Worm (Caenorhabditis elegans) whole organism, late embryonic: ENCODE measurements around the gene C08E3.14.
"Not testable (repeated sequence)": the region's sequence is repeated elsewhere in the genome, so short reads cannot be mapped to it uniquely, and the experiment has no call there.

Experiments used
- K09A11.1 ChIP-seq: sonication (generic microtip); optimal IDR thresholded peaks from 2 replicates; lab custom pipeline; 2017; ENCODE audit warnings: antibody characterized with exemption, mild to moderate bottlenecking, missing genetic modification characterization, missing compliant biosample characterization; ENCODE audit not compliant: insufficient read depth
- ceh-24 ChIP-seq: sonication (generic microtip); optimal IDR thresholded peaks from 2 replicates; lab custom pipeline; 2016; ENCODE audit warnings: mild to moderate bottlenecking, missing genetic modification characterization, missing compliant biosample characterization
- dmd-4 ChIP-seq: sonication (generic microtip); optimal IDR thresholded peaks from 2 replicates; lab custom pipeline; 2016; ENCODE audit warnings: borderline replicate concordance, missing genetic modification characterization, missing compliant biosample characterization
- elt-2 ChIP-seq: sonication (generic microtip); optimal IDR thresholded peaks from 2 replicates; lab custom pipeline; 2016; ENCODE audit warnings: missing genetic modification reagents, missing genetic modification characterization, missing compliant biosample characterization
- ets-4 ChIP-seq: sonication (generic microtip); optimal IDR thresholded peaks from 2 replicates; lab custom pipeline; 2016; ENCODE audit warnings: missing genetic modification characterization, missing compliant biosample characterization
- fkh-10 ChIP-seq: fragments of 150-350 bp; optimal IDR thresholded peaks from 2 replicates; lab custom pipeline; 2014; ENCODE audit warnings: missing biosample characterization, missing genetic modification reagents, missing genetic modification characterization
- lim-6 ChIP-seq: sonication (generic microtip); optimal IDR thresholded peaks from 2 replicates; lab custom pipeline; 2016; ENCODE audit warnings: missing genetic modification characterization, missing compliant biosample characterization
- pat-9 ChIP-seq: fragments of 200-800 bp; sonication (Bioruptor generic); optimal IDR thresholded peaks from 2 replicates; lab custom pipeline; 2018; ENCODE audit warnings: mild to moderate bottlenecking, missing genetic modification characterization, moderate library complexity, missing compliant biosample characterization
- unc-3 ChIP-seq, 2 experiments: fragments of 200-800 bp in 1 of 2; sonication (Bioruptor generic) in 1 of 2; sonication (generic microtip) in 1 of 2; conservative IDR thresholded peaks in 1 of 2; optimal IDR thresholded peaks in 1 of 2; 2 replicates each; pipeline versions ENCODE4 v1.3.6 to Lab custom; 2016 to 2022; ENCODE audit warnings: missing compliant biosample characterization in 2 of 2, missing genetic modification characterization in 2 of 2, missing genetic modification reagents in 1 of 2

- not testable (repeated sequence) for TF ChIP-seq pat-9 (tag; lab: Kevin White, UChicago); elt-2; lim-6 (tag; lab: Kevin White, UChicago); ceh-24 (tag; lab: Kevin White, UChicago); unc-3 (GFP tag; conservative IDR thresholded peaks at IDR 0.05; lab: Robert Waterston, UW); unc-3 (tag; optimal IDR thresholded peaks at IDR 0.05; lab: Kevin White, UChicago); dmd-4 (tag; lab: Kevin White, UChicago); ets-4 (tag; lab: Kevin White, UChicago); K09A11.1 (tag; lab: Kevin White, UChicago); fkh-10
These were observed 2.0 kb downstream of the C08E3.14 start, which contains the start of gene C08E3.15 for ce11 chrII:1627783-1628182.
